Worm (Caenorhabditis elegans): Measurements from ENCODE around the gene noa-1.

The noa-1 gene

ce11 chrII:13485119-13485518 is 55.7 kb downstream of the noa-1 start:
- TF ChIP-seq ztf-1 (GFP tag; conservative IDR thresholded peaks at IDR 0.05) (no peak), sma-3 (GFP tag; optimal IDR thresholded peaks at IDR 0.05) (no peak), lin-13 (GFP tag; optimal IDR thresholded peaks at IDR 0.05) (no peak), ama-1 (optimal IDR thresholded peaks at IDR 0.05) (no peak), ceh-82 (tag; optimal IDR thresholded peaks at IDR 0.05) (no peak), mbf-1 (tag; optimal IDR thresholded peaks at IDR 0.05) (no peak), ceh-16 (tag; optimal IDR thresholded peaks at IDR 0.05) (no peak), nhr-25 (tag; optimal IDR thresholded peaks at IDR 0.05) (no peak), elt-1 (tag; optimal IDR thresholded peaks at IDR 0.05) (no peak), ztf-11 (tag; optimal IDR thresholded peaks at IDR 0.05) (no peak), C34F6.9 (tag; optimal IDR thresholded peaks at IDR 0.05) (no peak), lin-39 (tag; optimal IDR thresholded peaks at IDR 0.05) (no peak), nhr-12 (tag; optimal IDR thresholded peaks at IDR 0.05) (no peak), nhr-129 (tag; optimal IDR thresholded peaks at IDR 0.05) (no peak)

ce11 chrII:13484108-13484507 is 56.7 kb downstream of the noa-1 start:
- no peak for TF ChIP-seq nhr-6 (tag; optimal IDR thresholded peaks at IDR 0.05)
- TF ChIP-seq mdl-1 (tag; optimal IDR thresholded peaks at IDR 0.05) = no peak
- TF ChIP-seq nhr-21 (tag; optimal IDR thresholded peaks at IDR 0.05) = no peak
- no peak for TF ChIP-seq elt-3 (tag; optimal IDR thresholded peaks at IDR 0.05)
- TF ChIP-seq nhr-77 (tag; optimal IDR thresholded peaks at IDR 0.05) = no peak
- TF ChIP-seq nhr-237 (tag; optimal IDR thresholded peaks at IDR 0.05) = no peak
